Worm (Caenorhabditis elegans): ENCODE measurements around the gene smcl-1.

smcl-1 gene

DNA sequence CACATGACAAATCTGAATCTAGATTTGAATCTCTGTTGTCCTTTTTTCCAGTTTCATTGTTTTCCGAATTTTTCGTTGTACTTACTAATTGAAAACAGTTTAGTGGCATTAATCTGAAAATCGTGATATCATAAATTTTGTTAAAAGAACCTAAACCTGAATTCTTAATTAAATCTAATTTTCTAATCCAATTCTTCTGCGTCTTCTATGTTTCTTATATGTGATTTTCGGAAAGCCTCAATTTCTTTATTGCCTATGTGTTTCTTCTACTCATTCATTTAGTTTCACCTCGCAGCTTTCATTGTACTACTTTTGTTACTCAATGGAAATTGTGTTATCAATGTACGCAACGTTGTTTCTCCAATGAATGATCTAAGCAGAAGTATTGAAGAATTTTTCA, 50.5 kb downstream of the smcl-1 start:
- no peak for TF ChIP-seq snpc-4 (tag; optimal IDR thresholded peaks at IDR 0.05)
- TF ChIP-seq nhr-76 (tag; optimal IDR thresholded peaks at IDR 0.05) = no peak
- no peak for TF ChIP-seq unc-39 (tag; optimal IDR thresholded peaks at IDR 0.05)
- no peak for TF ChIP-seq nhr-43 (tag; optimal IDR thresholded peaks at IDR 0.05; ENCODE audit: poor library complexity, severe bottlenecking)
- no peak for TF ChIP-seq elt-2 (tag; optimal IDR thresholded peaks at IDR 0.05)
- TF ChIP-seq fos-1 (tag; optimal IDR thresholded peaks at IDR 0.05) = no peak
- no peak for TF ChIP-seq mdl-1 (tag; optimal IDR thresholded peaks at IDR 0.05)
- no peak for TF ChIP-seq mml-1 (tag; optimal IDR thresholded peaks at IDR 0.05)
- TF ChIP-seq nhr-23 (tag; optimal IDR thresholded peaks at IDR 0.05) = no peak
- TF ChIP-seq R02D3.7 (tag; optimal IDR thresholded peaks at IDR 0.05) = no peak
- TF ChIP-seq ceh-16 (tag; optimal IDR thresholded peaks at IDR 0.05) = no peak
- no peak for TF ChIP-seq hmg-11 (tag; optimal IDR thresholded peaks at IDR 0.05)
- TF ChIP-seq ztf-4 (tag; optimal IDR thresholded peaks at IDR 0.05) = no peak
- TF ChIP-seq nhr-77 (tag; optimal IDR thresholded peaks at IDR 0.05) = no peak
- no peak for TF ChIP-seq pha-4 (tag; optimal IDR thresholded peaks at IDR 0.05)
- no peak for TF ChIP-seq eor-1 (tag; optimal IDR thresholded peaks at IDR 0.05)
- TF ChIP-seq skn-1 (tag; optimal IDR thresholded peaks at IDR 0.05) = no peak
- no peak for TF ChIP-seq fkh-2 (tag; optimal IDR thresholded peaks at IDR 0.05)
- no peak for TF ChIP-seq nhr-12 (tag; optimal IDR thresholded peaks at IDR 0.05)
- no peak for TF ChIP-seq tbx-2 (tag; optimal IDR thresholded peaks at IDR 0.05)

All from whole organism, L3 larva.